Comparison of ENCODE assay signal across 3 worm cellular contexts in the genomic region with DNA sequence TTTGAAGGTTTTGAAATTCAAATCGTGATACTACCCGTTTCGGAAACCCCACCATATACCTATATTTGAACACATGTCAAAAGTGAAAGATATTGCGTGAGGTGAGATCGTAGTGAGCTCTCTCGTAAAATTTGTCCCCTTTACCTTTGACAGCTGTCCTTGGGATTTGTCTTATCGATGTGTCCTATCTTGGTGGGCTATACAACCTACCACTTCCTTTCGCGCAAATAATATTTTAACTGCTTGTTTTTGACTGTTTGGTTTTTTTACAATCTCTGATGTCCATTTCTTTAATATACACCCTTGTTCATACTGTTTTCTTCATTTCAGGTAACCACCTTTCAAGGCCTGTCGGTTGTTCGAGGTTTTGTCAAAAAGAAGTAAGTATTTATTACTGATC.
TF ChIP-seq lines count a peak whose summit lies in the region.

A gene (plus strand): TSS at position 331 of the 400 bp plus-strand sequence.

TF ChIP-seq in whole organism, L1 larva, 84 proteins besides CTCF, POLR2A, EP300 and RAD21:
- TF ChIP-seq ceh-8 (GFP tag; optimal IDR thresholded peaks at IDR 0.05; lab: Kevin White, UChicago): no peak
- no peak for TF ChIP-seq grh-1 (GFP tag; IDR thresholded peaks at IDR 0.05; lab: Robert Waterston, UW)
- no peak for TF ChIP-seq ces-1 (GFP tag; optimal IDR thresholded peaks at IDR 0.05; lab: Kevin White, UChicago)
- TF ChIP-seq C16A3.4 (tag; optimal IDR thresholded peaks at IDR 0.05; lab: Kevin White, UChicago): no peak
- TF ChIP-seq fos-1 (tag; optimal IDR thresholded peaks at IDR 0.05; lab: Kevin White, UChicago): no peak
- no peak for TF ChIP-seq elt-2 (tag; optimal IDR thresholded peaks at IDR 0.05; lab: Kevin White, UChicago)
- TF ChIP-seq aha-1 (tag; optimal IDR thresholded peaks at IDR 0.05; lab: Kevin White, UChicago): no peak
- TF ChIP-seq fkh-8 (tag; optimal IDR thresholded peaks at IDR 0.05; lab: Kevin White, UChicago): no peak
- peak; percentile 73 for TF ChIP-seq nhr-85 (tag; lab: Kevin White, UChicago)
- TF ChIP-seq ceh-88 (GFP tag; IDR thresholded peaks at IDR 0.05; lab: Robert Waterston, UW): no peak
- peak in 1 of 6 experiments; percentile 46 for TF ChIP-seq elt-3 (tag; optimal IDR thresholded peaks at IDR 0.05; lab: Kevin White, UChicago)
- TF ChIP-seq nhr-20 (tag; optimal IDR thresholded peaks at IDR 0.05; lab: Kevin White, UChicago): no peak
- no peak for TF ChIP-seq ceh-90 (tag; optimal IDR thresholded peaks at IDR 0.05; lab: Kevin White, UChicago)
- TF ChIP-seq ets-5 (GFP tag; IDR thresholded peaks at IDR 0.05; lab: Robert Waterston, UW): no peak
- no peak for TF ChIP-seq C04F5.9 (tag; optimal IDR thresholded peaks at IDR 0.05; lab: Kevin White, UChicago)
- TF ChIP-seq lin-14 (GFP tag; optimal IDR thresholded peaks at IDR 0.05; lab: Kevin White, UChicago): peak; percentile 47
- no peak for TF ChIP-seq efl-3 (GFP tag; optimal IDR thresholded peaks at IDR 0.05; lab: Kevin White, UChicago)

TF ChIP-seq in whole organism, L3 larva, 47 proteins besides CTCF, POLR2A, EP300 and RAD21:
- TF ChIP-seq egl-5 (tag; optimal IDR thresholded peaks at IDR 0.05; lab: Kevin White, UChicago) (no peak), nhr-23 (tag; optimal IDR thresholded peaks at IDR 0.05; lab: Kevin White, UChicago) (peak; percentile 27), elt-3 (tag; optimal IDR thresholded peaks at IDR 0.05; lab: Kevin White, UChicago) (no peak), nhr-25 (tag; optimal IDR thresholded peaks at IDR 0.05; lab: Kevin White, UChicago) (peak; percentile 46), jun-1 (tag; optimal IDR thresholded peaks at IDR 0.05; lab: Kevin White, UChicago) (no peak), lin-39 (tag; optimal IDR thresholded peaks at IDR 0.05; lab: Kevin White, UChicago) (no peak), pha-4 (tag; optimal IDR thresholded peaks at IDR 0.05; lab: Kevin White, UChicago) (no peak)

TF ChIP-seq in whole organism, L4 larva, 104 proteins besides CTCF, POLR2A, EP300 and RAD21:
- TF ChIP-seq zfp-3 (GFP tag; conservative IDR thresholded peaks at IDR 0.05; lab: Robert Waterston, UW) (no peak), aha-1 (tag; lab: Kevin White, UChicago) (peak; percentile 80), nhr-41 (GFP tag; IDR thresholded peaks at IDR 0.05; lab: Robert Waterston, UW) (no peak)
